Fruit fly (Drosophila melanogaster) S2 (cell line): Measurements from ENCODE around the gene BobA.

Experiments used
- CG8478 ChIP-seq: fragments of >200 bp; optimal IDR thresholded peaks from 2 replicates; lab custom pipeline; 2018
- CTCF ChIP-seq, 2 experiments: fragments of >200 bp; optimal IDR thresholded peaks; 2 replicates each; lab custom pipeline; 2018

DNA sequence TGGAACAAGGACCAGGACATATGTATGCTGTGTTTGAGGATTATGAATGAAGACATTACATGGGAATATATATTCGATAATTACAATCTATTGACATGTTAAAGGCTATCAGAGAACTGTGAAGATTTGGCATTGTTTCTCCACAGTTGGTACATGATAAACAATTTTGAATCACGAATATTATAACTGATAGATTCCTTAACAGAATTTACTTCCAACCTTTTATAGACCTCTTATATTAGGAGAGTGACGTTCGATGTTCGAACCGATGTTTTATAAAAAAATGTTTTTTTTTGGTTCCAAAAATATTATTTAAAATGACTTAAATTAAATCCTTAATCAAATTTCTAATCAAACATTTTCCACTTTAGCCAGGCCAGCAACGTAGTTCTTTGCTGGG lies 42.4 kb downstream of the BobA start, which contains the start of gene DCX-EMAP:
- no peak for TF ChIP-seq CTCF (optimal IDR thresholded peaks at IDR 0.05; lab: Kevin White, UChicago)
- no peak for TF ChIP-seq CG8478 (lab: Kevin White, UChicago)
